Fruit fly (Drosophila melanogaster): ENCODE data around the gene Gdh.

DNA sequence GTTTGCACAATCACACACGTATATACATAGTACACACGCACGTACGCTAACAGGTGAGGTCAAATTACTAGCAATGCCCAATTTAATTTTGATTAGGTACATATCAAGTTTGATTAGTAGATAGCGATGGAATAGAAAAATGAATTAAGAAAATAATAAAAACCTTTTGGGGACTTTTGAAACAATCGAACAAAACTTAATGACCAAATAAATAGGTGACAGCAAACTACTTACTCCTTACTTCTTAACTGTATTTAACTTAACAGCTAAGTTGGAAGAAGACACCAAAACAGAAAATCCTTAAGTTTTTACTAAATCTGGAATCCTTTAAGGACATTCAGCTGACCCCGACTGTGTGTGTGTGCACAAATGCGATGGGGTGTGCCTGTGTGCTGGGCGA lies 40.9 kb downstream of the Gdh start:
- TF ChIP-seq CG8478 (optimal IDR thresholded peaks at IDR 0.05) (no peak), CTCF (optimal IDR thresholded peaks at IDR 0.05) (no peak)

Measured in S2 (cell line).